Worm (Caenorhabditis elegans) whole organism, late embryonic: Measurements from ENCODE around the gene F13D12.5.
"Not testable (repeated sequence)": the region's sequence is repeated elsewhere in the genome, so short reads cannot be mapped to it uniquely, and the experiment has no call there.

ENCODE experiments used
- ceh-30 ChIP-seq: fragments of 150-350 bp; optimal IDR thresholded peaks from 2 replicates; lab custom pipeline; 2014; ENCODE audit warnings: missing biosample characterization, missing genetic modification characterization
- npax-4 ChIP-seq: sonication (generic microtip); optimal IDR thresholded peaks from 2 replicates; lab custom pipeline; 2016; ENCODE audit warnings: missing genetic modification characterization, missing compliant biosample characterization
- pqm-1 ChIP-seq: sonication (generic microtip); optimal IDR thresholded peaks from 2 replicates; lab custom pipeline; 2016; ENCODE audit warnings: missing genetic modification characterization, missing compliant biosample characterization

DNA sequence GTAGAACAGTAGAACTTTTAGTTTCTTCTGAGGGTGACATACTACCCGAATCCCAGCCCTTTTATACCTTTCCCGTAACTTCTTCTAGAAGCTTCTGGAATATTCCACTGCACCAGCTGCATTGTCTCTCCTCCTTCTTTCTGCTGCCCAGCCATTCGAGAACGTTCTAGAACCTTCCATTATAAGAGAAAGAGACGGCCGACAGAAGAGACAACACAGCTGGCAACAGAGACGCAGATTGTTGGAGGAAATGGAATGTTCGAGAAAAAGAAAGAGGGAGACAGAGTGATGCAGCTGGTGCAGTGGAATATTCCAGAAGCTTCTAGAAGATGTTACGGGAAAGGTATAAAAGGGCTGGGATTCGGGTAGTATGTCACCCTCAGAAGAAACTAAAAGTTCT, 32.7 kb downstream of the F13D12.5 start, which contains the start of the genes F44E5.4 and F44E5.5:
- not testable (repeated sequence) for TF ChIP-seq ceh-30 (tag; lab: Kevin White, UChicago); pqm-1 (tag; lab: Kevin White, UChicago); npax-4
